Fruit fly (Drosophila melanogaster): ENCODE results near the gene psd.
A peak's percentile ranks its signal among the peaks of the same experiment; 100 is the strongest.

Gene psd

DNA sequence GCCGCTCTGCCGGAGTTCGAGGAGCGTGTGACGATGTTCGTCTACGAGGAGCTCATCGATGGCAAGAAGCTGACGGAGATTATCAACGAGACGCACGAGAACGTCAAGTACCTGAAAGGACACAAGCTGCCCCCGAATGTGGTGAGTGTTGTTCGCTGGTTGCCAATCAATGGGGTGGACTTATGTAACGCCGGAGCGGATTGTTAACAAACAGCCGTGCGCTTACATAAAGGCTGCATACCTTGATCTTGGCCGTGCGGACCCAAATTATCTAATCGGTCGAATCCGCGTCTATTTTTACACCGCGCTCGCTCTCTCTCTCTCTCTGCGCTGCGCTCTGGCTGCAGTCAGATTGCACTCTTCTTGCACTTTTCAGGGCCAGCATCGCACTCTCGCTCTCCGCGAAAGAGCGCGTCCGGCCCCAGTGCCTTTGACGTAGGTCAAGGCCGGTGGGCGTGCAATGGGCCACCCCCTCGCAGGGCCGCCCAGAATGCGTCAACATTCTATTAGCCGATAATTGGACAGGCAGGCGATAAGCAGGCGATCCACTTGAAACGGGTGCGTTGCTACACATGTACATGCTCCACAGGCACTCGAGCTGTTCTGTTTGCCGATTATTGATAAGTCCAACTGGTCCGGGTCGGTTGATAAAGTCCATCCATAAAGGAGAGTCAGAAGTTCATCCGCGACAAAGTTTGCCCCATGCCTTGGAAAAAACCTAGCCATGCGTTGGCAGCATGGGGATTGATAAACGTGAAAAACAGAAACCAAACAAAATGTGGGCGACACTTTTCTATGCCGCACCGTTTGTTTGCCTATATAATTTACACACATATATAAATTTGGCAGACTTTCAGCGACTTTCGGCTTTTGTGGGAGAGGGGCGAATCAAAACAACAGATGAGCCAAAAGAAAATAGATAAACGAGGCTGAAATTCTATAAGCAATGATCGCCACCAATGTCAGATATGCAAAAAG lies 20.2 kb downstream of the psd start (continued):
- TF ChIP-seq Hmr (GFP tag; optimal IDR thresholded peaks at IDR 0.05) (no peak), CG8478 (optimal IDR thresholded peaks at IDR 0.05) (no peak), CG10959 (GFP tag; IDR thresholded peaks at IDR 0.05) (0 out of 2 replicates have a peak, but pooled peaks have one; percentile 14), GATAe (GFP tag; conservative IDR thresholded peaks at IDR 0.05) (no peak; the same call in 1 of the 2 replicates), sug (tag; optimal IDR thresholded peaks at IDR 0.05) (peak; percentile 97), Atf6 (GFP tag; IDR thresholded peaks at IDR 0.05) (peak; percentile 45; the same call in 1 of the 2 replicates), kay (GFP tag; optimal IDR thresholded peaks at IDR 0.05) (peak; percentile 45), Xbp1 (GFP tag; optimal IDR thresholded peaks at IDR 0.05) (no peak), cad (GFP tag; optimal IDR thresholded peaks at IDR 0.05) (peak; percentile 32), Rfx (GFP tag; IDR thresholded peaks at IDR 0.05) (peak; percentile 21; the same call in 1 of the 2 replicates), CG17385 (GFP tag; optimal IDR thresholded peaks at IDR 0.05) (no peak), ranshi (GFP tag; IDR thresholded peaks at IDR 0.05) (peak; percentile 25; the same call in 1 of the 2 replicates), salm (tag; optimal IDR thresholded peaks at IDR 0.05) (peak; percentile 25), chn (GFP tag; optimal IDR thresholded peaks at IDR 0.05) (peak; percentile 47), tx (GFP tag; optimal IDR thresholded peaks at IDR 0.05) (no peak), Nf-YA (GFP tag; IDR thresholded peaks at IDR 0.05) (no peak), disco-r (GFP tag; optimal IDR thresholded peaks at IDR 0.05) (no peak), CG14710 (tag; optimal IDR thresholded peaks at IDR 0.05) (no peak), org-1 (GFP tag; optimal IDR thresholded peaks at IDR 0.05) (no peak), dysf (GFP tag; IDR thresholded peaks at IDR 0.05) (peak; percentile 50; the same call in 2 of the 3 replicates), zf30C (GFP tag; optimal IDR thresholded peaks at IDR 0.05) (no peak), ewg (GFP tag; optimal IDR thresholded peaks at IDR 0.05) (no peak), CG12104 (GFP tag; optimal IDR thresholded peaks at IDR 0.05) (no peak), insv (GFP tag; optimal IDR thresholded peaks at IDR 0.05) (no peak), Nf-YC (tag; optimal IDR thresholded peaks at IDR 0.05) (no peak), CG10979 (tag; optimal IDR thresholded peaks at IDR 0.05) (no peak), vnd (GFP tag; IDR thresholded peaks at IDR 0.05; ENCODE audit: partially characterized antibody) (peak; percentile 74; the same call in 2 of the 3 replicates), so (GFP tag; IDR thresholded peaks at IDR 0.05) (peak; percentile 42; the same call in 1 of the 3 replicates), bsh (GFP tag; optimal IDR thresholded peaks at IDR 0.05) (peak in 1 of 2 experiments; percentile 23), Sox100B (GFP tag; optimal IDR thresholded peaks at IDR 0.05) (no peak), CG4707 (GFP tag; optimal IDR thresholded peaks at IDR 0.05) (no peak), fru (optimal IDR thresholded peaks at IDR 0.05) (no peak), gem (tag; optimal IDR thresholded peaks at IDR 0.05) (no peak), tup (GFP tag; optimal IDR thresholded peaks at IDR 0.05) (no peak), Med (GFP tag) (peak; percentile 82), zen2 (GFP tag; IDR thresholded peaks at IDR 0.05; ENCODE audit: partially characterized antibody) (peak; percentile 53; the same call in 2 of the 3 replicates), CG15601 (tag; optimal IDR thresholded peaks at IDR 0.05) (no peak), caup (GFP tag; optimal IDR thresholded peaks at IDR 0.05; ENCODE audit: severe bottlenecking) (peak; percentile 39), CG7839 (tag; optimal IDR thresholded peaks at IDR 0.05) (no peak), jumu (GFP tag; optimal IDR thresholded peaks at IDR 0.05) (peak; percentile 23), CG4854 (GFP tag; optimal IDR thresholded peaks at IDR 0.05) (no peak), Trl (optimal IDR thresholded peaks at IDR 0.05) (peak in 1 of 2 experiments; percentile 87), Trl (GFP tag; optimal IDR thresholded peaks at IDR 0.05) (peak; percentile 3), trem (tag; optimal IDR thresholded peaks at IDR 0.05) (no peak), dm (GFP tag; optimal IDR thresholded peaks at IDR 0.05) (no peak), CG3065 (GFP tag; optimal IDR thresholded peaks at IDR 0.05) (no peak), CG5245 (GFP tag; optimal IDR thresholded peaks at IDR 0.05) (no peak), Awh (GFP tag; IDR thresholded peaks at IDR 0.05) (no peak)

All from whole organism, embryonic.